Fruit fly (Drosophila melanogaster): ENCODE measurements around the gene knk.

knk gene

dm6 chr3R:10161163-10161562, 35.7 kb upstream of the knk start, which contains the start of gene CG6254 (continued):
- TF ChIP-seq lab (GFP tag; optimal IDR thresholded peaks at IDR 0.05) (no peak), shn (GFP tag; optimal IDR thresholded peaks at IDR 0.05) (peak; percentile 17), zen2 (GFP tag; IDR thresholded peaks at IDR 0.05; ENCODE audit: partially characterized antibody) (0 out of 3 replicates have a peak, but pooled peaks have one; percentile 24), HmgD (GFP tag; optimal IDR thresholded peaks at IDR 0.05) (peak; percentile 69), gt (GFP tag; IDR thresholded peaks at IDR 0.05) (no peak), Dp (GFP tag; optimal IDR thresholded peaks at IDR 0.05) (peak; percentile 23), CG17829 (tag; optimal IDR thresholded peaks at IDR 0.05) (peak; percentile 46)

DNA sequence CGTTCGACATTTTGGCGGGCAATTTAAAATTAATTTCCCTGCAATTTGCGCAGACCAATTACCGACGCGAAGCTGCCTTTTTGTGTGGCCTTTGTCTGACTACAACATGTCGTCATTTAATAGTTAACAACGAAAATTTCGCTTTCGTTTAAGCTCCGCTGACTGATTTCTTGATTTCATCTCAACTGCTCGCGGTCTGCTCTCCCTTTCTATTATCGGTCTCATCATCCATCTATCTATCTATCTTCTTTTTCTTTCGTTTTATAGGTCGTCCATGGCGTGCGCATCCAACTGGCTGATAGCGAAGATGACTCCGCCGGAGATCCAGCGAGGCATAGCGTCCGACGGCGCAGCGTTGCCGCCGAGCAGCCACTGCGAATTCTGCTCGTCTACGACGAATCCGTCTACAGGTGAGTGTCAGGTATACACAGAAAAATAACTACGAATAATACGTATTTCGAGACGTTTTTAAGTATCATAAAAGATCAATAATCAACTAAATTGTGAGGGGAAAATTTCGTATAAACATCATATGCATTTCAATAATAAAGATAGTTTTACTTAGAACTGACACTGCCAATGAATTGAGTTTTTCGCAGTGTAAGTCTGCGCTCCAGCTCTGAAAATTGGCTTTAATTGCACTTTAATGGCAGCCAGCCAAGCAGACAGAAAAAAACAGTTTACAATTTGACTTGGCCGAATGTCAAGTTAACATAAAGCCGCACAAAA, 28.7 kb upstream of the knk start:
- TF ChIP-seq jumu (GFP tag; optimal IDR thresholded peaks at IDR 0.05), result peak; percentile 19
- no peak for TF ChIP-seq CG4424 (GFP tag; optimal IDR thresholded peaks at IDR 0.05)
- TF ChIP-seq CG7786 (GFP tag; optimal IDR thresholded peaks at IDR 0.05), result peak; percentile 0
- peak; percentile 13; the same call in 1 of the 3 replicates for TF ChIP-seq ase (GFP tag; IDR thresholded peaks at IDR 0.05)
- no peak for TF ChIP-seq CG11504 (tag; optimal IDR thresholded peaks at IDR 0.05)
- no peak for TF ChIP-seq Dll (GFP tag; IDR thresholded peaks at IDR 0.05; ENCODE audit: partially characterized antibody)
- TF ChIP-seq Mes4 (GFP tag; optimal IDR thresholded peaks at IDR 0.05), result no peak
- TF ChIP-seq B-H1 (GFP tag; IDR thresholded peaks at IDR 0.05), result peak; percentile 54; the same call in 2 of the 3 replicates
- no peak for TF ChIP-seq bab2 (GFP tag; optimal IDR thresholded peaks at IDR 0.05)
- TF ChIP-seq Sox102F (GFP tag; optimal IDR thresholded peaks at IDR 0.05), result peak; percentile 58
- TF ChIP-seq Xbp1 (GFP tag; optimal IDR thresholded peaks at IDR 0.05), result peak; percentile 52
- peak; percentile 39; the same call in 1 of the 2 replicates for TF ChIP-seq HLH3B (GFP tag; IDR thresholded peaks at IDR 0.05)
- TF ChIP-seq CG7357 (GFP tag; IDR thresholded peaks at IDR 0.05), result no peak
- TF ChIP-seq sisA (GFP tag; IDR thresholded peaks at IDR 0.05), result peak; percentile 53
- peak; percentile 35 for TF ChIP-seq CG13424 (tag; optimal IDR thresholded peaks at IDR 0.05)
- TF ChIP-seq CG7271 (tag; optimal IDR thresholded peaks at IDR 0.05), result no peak
- no peak for TF ChIP-seq Bdp1 (GFP tag; optimal IDR thresholded peaks at IDR 0.05)
- TF ChIP-seq so (GFP tag; IDR thresholded peaks at IDR 0.05), result 0 out of 3 replicates have a peak, but pooled peaks have one; percentile 12
- TF ChIP-seq Hey (tag; optimal IDR thresholded peaks at IDR 0.05), result no peak
- TF ChIP-seq CG15269 (tag; optimal IDR thresholded peaks at IDR 0.05), result peak; percentile 62
- TF ChIP-seq seq (GFP tag; IDR thresholded peaks at IDR 0.05), result peak; percentile 19; the same call in 1 of the 2 replicates
- TF ChIP-seq tll (GFP tag; optimal IDR thresholded peaks at IDR 0.05), result no peak
- no peak for TF ChIP-seq Poxn (GFP tag; IDR thresholded peaks at IDR 0.05)
- TF ChIP-seq Oli (tag; optimal IDR thresholded peaks at IDR 0.05), result peak; percentile 58
- peak; percentile 28 for TF ChIP-seq CoRest (tag; optimal IDR thresholded peaks at IDR 0.05)
- no peak for TF ChIP-seq inv (GFP tag; IDR thresholded peaks at IDR 0.05; ENCODE audit: partially characterized antibody)
- no peak for TF ChIP-seq bigmax (GFP tag; optimal IDR thresholded peaks at IDR 0.05)
- no peak for TF ChIP-seq peb (GFP tag; IDR thresholded peaks at IDR 0.05)
- TF ChIP-seq dan (GFP tag; IDR thresholded peaks at IDR 0.05), result no peak
- peak; percentile 90 for TF ChIP-seq Blimp-1 (GFP tag; optimal IDR thresholded peaks at IDR 0.05)
- peak; percentile 65 for TF ChIP-seq CG1603 (tag; optimal IDR thresholded peaks at IDR 0.05)
- TF ChIP-seq chn (GFP tag; optimal IDR thresholded peaks at IDR 0.05), result peak; percentile 17
- TF ChIP-seq CG2875 (GFP tag; optimal IDR thresholded peaks at IDR 0.05), result no peak
- TF ChIP-seq CG7556 (GFP tag; optimal IDR thresholded peaks at IDR 0.05), result no peak
- TF ChIP-seq prd (optimal IDR thresholded peaks at IDR 0.05), result no peak
- TF ChIP-seq prd (GFP tag; IDR thresholded peaks at IDR 0.05), result peak; percentile 67
- no peak for TF ChIP-seq gsb-n (tag; optimal IDR thresholded peaks at IDR 0.05)
- TF ChIP-seq pita (GFP tag; optimal IDR thresholded peaks at IDR 0.05), result no peak
- TF ChIP-seq CG3163 (GFP tag; optimal IDR thresholded peaks at IDR 0.05), result no peak
- peak; percentile 54 for TF ChIP-seq CG6254 (GFP tag; optimal IDR thresholded peaks at IDR 0.05)
- peak; percentile 18 for TF ChIP-seq Abd-B (GFP tag; optimal IDR thresholded peaks at IDR 0.05)

Data from whole organism, embryonic.